Worm (Caenorhabditis elegans) whole organism, L3 larva: ENCODE results near the gene acdh-13.

ENCODE experiments used
- R02D3.7 ChIP-seq: fragments of 150-350 bp; optimal IDR thresholded peaks from 2 replicates; lab custom pipeline; 2014; ENCODE audit warnings: missing biosample characterization, missing genetic modification characterization
- aly-2 ChIP-seq: fragments of 150-350 bp; optimal IDR thresholded peaks from 2 replicates; lab custom pipeline; 2014; ENCODE audit warnings: missing biosample characterization, missing genetic modification characterization
- ama-1 ChIP-seq: fragments of 150-350 bp; optimal IDR thresholded peaks from 2 replicates; lab custom pipeline; 2018
- egl-27 ChIP-seq: sonication (generic microtip); optimal IDR thresholded peaks from 4 replicates; lab custom pipeline; 2017; ENCODE audit warnings: missing biosample characterization, missing genetic modification reagents, missing genetic modification characterization
- elt-3 ChIP-seq, 3 experiments: fragments of 150-350 bp in 1 of 3; sonication (generic microtip) in 2 of 3; optimal IDR thresholded peaks; 2 replicates in 2 of 3; 4 replicates in 1 of 3; lab custom pipeline; 2014 to 2017; ENCODE audit warnings: missing biosample characterization in 3 of 3, missing genetic modification characterization in 3 of 3
- nhr-11 ChIP-seq: fragments of 150-350 bp; optimal IDR thresholded peaks from 2 replicates; lab custom pipeline; 2014; ENCODE audit warnings: missing biosample characterization, missing genetic modification characterization
- nhr-237 ChIP-seq: fragments of 150-350 bp; optimal IDR thresholded peaks from 2 replicates; lab custom pipeline; 2014; ENCODE audit warnings: missing biosample characterization, missing genetic modification characterization
- nhr-25 ChIP-seq: sonication (generic microtip); optimal IDR thresholded peaks from 2 replicates; lab custom pipeline; 2017; ENCODE audit warnings: missing biosample characterization, missing genetic modification characterization
- nhr-67 ChIP-seq: fragments of 150-350 bp; optimal IDR thresholded peaks from 2 replicates; lab custom pipeline; 2014; ENCODE audit warnings: missing biosample characterization, missing genetic modification characterization
- nhr-76 ChIP-seq: fragments of 150-350 bp; sonication (generic microtip); optimal IDR thresholded peaks from 5 replicates; lab custom pipeline; 2014; ENCODE audit warnings: missing biosample characterization, missing genetic modification characterization
- nhr-77 ChIP-seq: fragments of 150-350 bp; optimal IDR thresholded peaks from 2 replicates; lab custom pipeline; 2014; ENCODE audit warnings: missing biosample characterization, missing genetic modification characterization
- snpc-4 ChIP-seq: fragments of 150-350 bp; optimal IDR thresholded peaks from 2 replicates; lab custom pipeline; 2014; ENCODE audit warnings: missing biosample characterization, missing genetic modification characterization
- unc-39 ChIP-seq: sonication (generic microtip); optimal IDR thresholded peaks from 4 replicates; lab custom pipeline; 2017; ENCODE audit warnings: missing biosample characterization, missing genetic modification characterization
- ztf-11 ChIP-seq: fragments of 150-350 bp; optimal IDR thresholded peaks from 2 replicates; lab custom pipeline; 2014; ENCODE audit warnings: missing biosample characterization, missing genetic modification characterization

ce11 chrIV:8520594-8520993 is 22.0 kb upstream of the acdh-13 start, which contains the start of gene pkg-2:
- TF ChIP-seq unc-39 (no peak), ama-1 (lab: Kevin White, UChicago) (no peak), R02D3.7 (tag; lab: Kevin White, UChicago) (no peak), aly-2 (no peak), nhr-77 (tag; lab: Kevin White, UChicago) (no peak), elt-3 (tag; optimal IDR thresholded peaks at IDR 0.05; lab: Kevin White, UChicago) (no peak), nhr-25 (tag; lab: Kevin White, UChicago) (no peak), nhr-76 (no peak), ztf-11 (tag; lab: Kevin White, UChicago) (no peak), egl-27 (tag; lab: Kevin White, UChicago) (no peak), nhr-11 (tag; lab: Kevin White, UChicago) (no peak), nhr-237 (tag; lab: Kevin White, UChicago) (no peak), snpc-4 (tag; lab: Kevin White, UChicago) (no peak), nhr-67 (no peak)
